Fruit fly (Drosophila melanogaster): Measurements from ENCODE around the gene muc.
A peak's percentile ranks its signal among the peaks of the same experiment; 100 is the strongest.

muc gene

dm6 chr2L:7395813-7396212, 30.9 kb upstream of the muc start (continued):
- TF ChIP-seq lab (GFP tag; optimal IDR thresholded peaks at IDR 0.05) (peak; percentile 75), CG8290 (GFP tag; optimal IDR thresholded peaks at IDR 0.05) (no peak), CG8290 (tag; optimal IDR thresholded peaks at IDR 0.05) (no peak), CG17359 (tag; optimal IDR thresholded peaks at IDR 0.05) (peak; percentile 68), CTCF (GFP tag; optimal IDR thresholded peaks at IDR 0.05) (no peak), hth (optimal IDR thresholded peaks at IDR 0.05) (no peak), pan (optimal IDR thresholded peaks at IDR 0.05) (no peak), pan (GFP tag; optimal IDR thresholded peaks at IDR 0.05 in 1 of 2, IDR thresholded peaks at IDR 0.05 in 1 of 2) (peak in 1 of 2 experiments; percentile 53), CG10267 (tag; optimal IDR thresholded peaks at IDR 0.05) (peak; percentile 48), nerfin-2 (GFP tag; IDR thresholded peaks at IDR 0.05; ENCODE audit: partially characterized antibody) (no peak), da (GFP tag; optimal IDR thresholded peaks at IDR 0.05) (no peak), jumu (GFP tag; optimal IDR thresholded peaks at IDR 0.05) (no peak), croc (GFP tag; conservative IDR thresholded peaks at IDR 0.05) (no peak), Eip74EF (GFP tag; optimal IDR thresholded peaks at IDR 0.05) (peak in 1 of 2 experiments; percentile 70), wor (GFP tag; IDR thresholded peaks at IDR 0.05) (peak; percentile 44; the same call in 1 of the 2 replicates), zen2 (GFP tag; IDR thresholded peaks at IDR 0.05; ENCODE audit: partially characterized antibody) (no peak), Hr78 (GFP tag; optimal IDR thresholded peaks at IDR 0.05) (peak in 1 of 2 experiments; percentile 36), CG4404 (GFP tag; IDR thresholded peaks at IDR 0.05) (no peak), ATbp (GFP tag; optimal IDR thresholded peaks at IDR 0.05) (peak; percentile 44), CG13287 (GFP tag; IDR thresholded peaks at IDR 0.05; ENCODE audit: partially characterized antibody) (no peak), eve (GFP tag; optimal IDR thresholded peaks at IDR 0.05) (peak in 1 of 2 experiments; percentile 42), Lhr (GFP tag; optimal IDR thresholded peaks at IDR 0.05) (no peak), CG1233 (GFP tag; optimal IDR thresholded peaks at IDR 0.05) (no peak), sim (GFP tag; IDR thresholded peaks at IDR 0.05) (no peak), abd-A (tag; optimal IDR thresholded peaks at IDR 0.05) (no peak), CG11696 (GFP tag; IDR thresholded peaks at IDR 0.05) (no peak), Rx (GFP tag; IDR thresholded peaks at IDR 0.05) (no peak), CG7786 (GFP tag; optimal IDR thresholded peaks at IDR 0.05) (no peak), Taf1 (GFP tag; IDR thresholded peaks at IDR 0.05) (no peak), Nf-YA (GFP tag; IDR thresholded peaks at IDR 0.05) (0 out of 2 replicates have a peak, but pooled peaks have one; percentile 35), grau (tag; optimal IDR thresholded peaks at IDR 0.05) (peak; percentile 78), CG6689 (GFP tag; IDR thresholded peaks at IDR 0.05) (peak; percentile 56), Hr51 (GFP tag; optimal IDR thresholded peaks at IDR 0.05) (peak in 1 of 2 experiments; percentile 90), CG3838 (GFP tag; optimal IDR thresholded peaks at IDR 0.05) (no peak), CG8765 (GFP tag; IDR thresholded peaks at IDR 0.05) (no peak), dati (GFP tag; IDR thresholded peaks at IDR 0.05) (no peak), shn (GFP tag; optimal IDR thresholded peaks at IDR 0.05) (no peak), Oli (tag; optimal IDR thresholded peaks at IDR 0.05) (peak; percentile 65), cato (GFP tag; optimal IDR thresholded peaks at IDR 0.05; ENCODE audit: borderline replicate concordance) (no peak), CG10959 (GFP tag; IDR thresholded peaks at IDR 0.05) (no peak), CG4854 (GFP tag; optimal IDR thresholded peaks at IDR 0.05) (no peak), Xbp1 (GFP tag; optimal IDR thresholded peaks at IDR 0.05) (peak; percentile 48), BEAF-32 (GFP tag; optimal IDR thresholded peaks at IDR 0.05) (no peak), amos (GFP tag; IDR thresholded peaks at IDR 0.05; ENCODE audit: partially characterized antibody) (no peak), CG4360 (GFP tag; IDR thresholded peaks at IDR 0.05) (no peak), oc (tag; optimal IDR thresholded peaks at IDR 0.05) (peak; percentile 52), dan (GFP tag; IDR thresholded peaks at IDR 0.05) (no peak), Optix (GFP tag; IDR thresholded peaks at IDR 0.05) (no peak), E2f1 (GFP tag; IDR thresholded peaks at IDR 0.05) (no peak), maf-S (GFP tag; optimal IDR thresholded peaks at IDR 0.05) (no peak), pb (GFP tag; optimal IDR thresholded peaks at IDR 0.05) (no peak), Dref (GFP tag; IDR thresholded peaks at IDR 0.05) (no peak)

All from whole organism, embryonic.